Fruit fly (Drosophila melanogaster) whole organism, embryonic: ENCODE data around the gene CG31548.

Experiments
- Adf1 ChIP-seq: fragments of 200-800 bp; sonication (Bioruptor generic); IDR thresholded peaks from 2 replicates; pipeline ENCODE4 v1.3.6; 2022; ENCODE audit warnings: missing biosample characterization, missing genetic modification characterization
- C15 ChIP-seq: fragments of 200-800 bp; sonication (Bioruptor generic); IDR thresholded peaks from 3 replicates; pipeline ENCODE4 v1.3.6; 2022; ENCODE audit warnings: missing biosample characterization, missing genetic modification characterization
- CG1024 ChIP-seq: fragments of 200-800 bp; sonication (Bioruptor generic); IDR thresholded peaks from 2 replicates; pipeline ENCODE4 v1.3.6; 2022; ENCODE audit warnings: missing biosample characterization, missing genetic modification characterization
- CG10565 ChIP-seq: fragments of 200-800 bp; sonication (Bioruptor generic); optimal IDR thresholded peaks from 3 replicates; lab custom pipeline; 2016; ENCODE audit warnings: missing biosample characterization, mild to moderate bottlenecking, missing genetic modification characterization
- CG11723 ChIP-seq: fragments of 200-800 bp; sonication (Bioruptor generic); optimal IDR thresholded peaks from 2 replicates; lab custom pipeline; 2017; ENCODE audit warnings: missing biosample characterization, mild to moderate bottlenecking, missing genetic modification characterization
- CG12391 ChIP-seq: fragments of 200-800 bp; sonication (Bioruptor generic); optimal IDR thresholded peaks from 3 replicates; lab custom pipeline; 2018; ENCODE audit warnings: missing biosample characterization, mild to moderate bottlenecking, missing genetic modification characterization, moderate library complexity
- CG12769 ChIP-seq: fragments of 200-800 bp; sonication (Bioruptor generic); optimal IDR thresholded peaks from 2 replicates; lab custom pipeline; 2019; ENCODE audit warnings: missing biosample characterization, mild to moderate bottlenecking, missing genetic modification characterization, moderate library complexity
- CG13775 ChIP-seq: fragments of 200-800 bp; sonication (Bioruptor generic); optimal IDR thresholded peaks from 3 replicates; lab custom pipeline; 2017; ENCODE audit warnings: missing biosample characterization, mild to moderate bottlenecking, missing genetic modification characterization
- CG13894 ChIP-seq: fragments of 200-800 bp; sonication (Bioruptor generic); optimal IDR thresholded peaks from 3 replicates; lab custom pipeline; 2018; ENCODE audit warnings: missing biosample characterization, mild to moderate bottlenecking, missing genetic modification characterization, moderate library complexity
- CG1603 ChIP-seq: fragments of 200-800 bp; sonication (Bioruptor generic); optimal IDR thresholded peaks from 2 replicates; lab custom pipeline; 2019; ENCODE audit warnings: missing biosample characterization, mild to moderate bottlenecking, missing genetic modification characterization, moderate library complexity
- CG17328 ChIP-seq: fragments of 200-800 bp; sonication (Bioruptor generic); IDR thresholded peaks from 2 replicates; pipeline ENCODE4 v1.3.6; 2022; ENCODE audit warnings: missing biosample characterization, missing genetic modification characterization
- CG17385 ChIP-seq: fragments of 200-800 bp; sonication (Bioruptor generic); optimal IDR thresholded peaks from 3 replicates; lab custom pipeline; 2018; ENCODE audit warnings: missing biosample characterization, mild to moderate bottlenecking, missing genetic modification characterization
- CG30020 ChIP-seq: fragments of 200-800 bp; optimal IDR thresholded peaks from 2 replicates; lab custom pipeline; 2019; ENCODE audit warnings: missing biosample characterization, mild to moderate bottlenecking, missing genetic modification characterization, moderate library complexity
- CG31441 ChIP-seq: fragments of 200-800 bp; sonication (Bioruptor generic); IDR thresholded peaks from 2 replicates; pipeline ENCODE4 v1.3.6; 2022; ENCODE audit warnings: missing biosample characterization, missing genetic modification characterization
- CG32532 ChIP-seq: fragments of 200-800 bp; sonication (Bioruptor generic); IDR thresholded peaks from 2 replicates; pipeline ENCODE4 v1.3.6; 2022; ENCODE audit warnings: missing biosample characterization, missing genetic modification characterization
- CG3995 ChIP-seq: fragments of 200-800 bp; sonication (Bioruptor generic); optimal IDR thresholded peaks from 3 replicates; lab custom pipeline; 2016; ENCODE audit warnings: missing biosample characterization, missing genetic modification characterization
- CG4282 ChIP-seq: fragments of 200-800 bp; sonication (Bioruptor generic); optimal IDR thresholded peaks from 2 replicates; lab custom pipeline; 2016; ENCODE audit warnings: missing biosample characterization, missing genetic modification characterization
- CG4328 ChIP-seq: fragments of 200-800 bp; sonication (Bioruptor generic); optimal IDR thresholded peaks from 3 replicates; lab custom pipeline; 2017; ENCODE audit warnings: missing biosample characterization, missing genetic modification reagents, missing genetic modification characterization
- D ChIP-seq, 2 experiments: fragments of 200-800 bp in 1 of 2; fragments of >200 bp in 1 of 2; sonication (Bioruptor generic) in 1 of 2; optimal IDR thresholded peaks; 2 replicates in 1 of 2; 3 replicates in 1 of 2; lab custom pipeline; 2017; ENCODE audit warnings: mild to moderate bottlenecking in 1 of 2, missing biosample characterization in 1 of 2, missing genetic modification characterization in 1 of 2, missing genetic modification reagents in 1 of 2
- Dbx ChIP-seq: fragments of 200-800 bp; sonication (Bioruptor generic); IDR thresholded peaks from 3 replicates; pipeline ENCODE4 v1.3.6; 2022; ENCODE audit warnings: missing biosample characterization, missing genetic modification characterization
- Dip3 ChIP-seq: fragments of 200-800 bp; sonication (Bioruptor generic); optimal IDR thresholded peaks from 3 replicates; lab custom pipeline; 2016; ENCODE audit warnings: missing biosample characterization, missing genetic modification characterization
- Ets97D ChIP-seq: fragments of 200-800 bp; sonication (Bioruptor generic); optimal IDR thresholded peaks from 3 replicates; lab custom pipeline; 2016; ENCODE audit warnings: missing biosample characterization, missing genetic modification characterization
- Gsc ChIP-seq: fragments of 200-800 bp; sonication (Bioruptor generic); IDR thresholded peaks from 2 replicates; pipeline ENCODE4 v1.3.6; 2022; ENCODE audit warnings: missing biosample characterization, missing genetic modification characterization
- Gug ChIP-seq: fragments of 200-800 bp; sonication (Bioruptor generic); IDR thresholded peaks from 4 replicates; pipeline ENCODE4 v1.3.6; 2022; ENCODE audit warnings: missing biosample characterization, missing genetic modification characterization
- HHEX ChIP-seq: fragments of 200-800 bp; sonication (Bioruptor generic); optimal IDR thresholded peaks from 3 replicates; lab custom pipeline; 2017; ENCODE audit warnings: missing biosample characterization, mild to moderate bottlenecking, missing genetic modification characterization, missing genetic modification reagents
- MESR4 ChIP-seq: fragments of 200-800 bp; sonication (Bioruptor generic); optimal IDR thresholded peaks from 2 replicates; lab custom pipeline; 2018; ENCODE audit warnings: missing biosample characterization, mild to moderate bottlenecking, missing genetic modification characterization, moderate library complexity
- Med ChIP-seq: fragments of 200-800 bp; sonication (Bioruptor generic); peaks from one replicate; lab custom pipeline; 2016; ENCODE audit warnings: missing biosample characterization, missing genetic modification characterization, mild to moderate bottlenecking, inconsistent platforms, moderate library complexity
- Nf-YB ChIP-seq: fragments of 200-800 bp; sonication (Bioruptor generic); optimal IDR thresholded peaks from 3 replicates; lab custom pipeline; 2019; ENCODE audit warnings: missing biosample characterization, mild to moderate bottlenecking, missing genetic modification characterization, moderate library complexity
- Sox100B ChIP-seq: fragments of 200-800 bp; sonication (Bioruptor generic); optimal IDR thresholded peaks from 3 replicates; lab custom pipeline; 2018; ENCODE audit warnings: missing biosample characterization, mild to moderate bottlenecking, missing genetic modification characterization
- Vsx1 ChIP-seq: fragments of 200-800 bp; sonication (Bioruptor generic); optimal IDR thresholded peaks from 2 replicates; lab custom pipeline; 2017; ENCODE audit warnings: missing biosample characterization, mild to moderate bottlenecking, missing genetic modification characterization, missing genetic modification reagents
- ato ChIP-seq: fragments of 200-800 bp; sonication (Bioruptor generic); IDR thresholded peaks from 2 replicates; pipeline ENCODE4 v1.3.6; 2022; ENCODE audit warnings: missing biosample characterization, missing genetic modification characterization; ENCODE audit not compliant: partially characterized antibody
- corto ChIP-seq: fragments of 200-800 bp; sonication (Bioruptor generic); optimal IDR thresholded peaks from 2 replicates; lab custom pipeline; 2016; ENCODE audit warnings: missing biosample characterization, mild to moderate bottlenecking, missing genetic modification characterization, moderate library complexity
- danr ChIP-seq: fragments of 200-800 bp; sonication (Bioruptor generic); IDR thresholded peaks from 2 replicates; pipeline ENCODE4 v1.3.6; 2022; ENCODE audit warnings: missing biosample characterization, missing genetic modification characterization
- dm ChIP-seq: fragments of 200-800 bp; sonication (Bioruptor generic); optimal IDR thresholded peaks from 3 replicates; lab custom pipeline; 2016; ENCODE audit warnings: missing biosample characterization, missing genetic modification characterization
- emc ChIP-seq: fragments of 200-800 bp; sonication (Bioruptor generic); optimal IDR thresholded peaks from 2 replicates; lab custom pipeline; 2016; ENCODE audit warnings: missing biosample characterization, missing genetic modification characterization
- ems ChIP-seq: fragments of 200-800 bp; sonication (Bioruptor generic); optimal IDR thresholded peaks from 3 replicates; lab custom pipeline; 2016; ENCODE audit warnings: missing biosample characterization, missing genetic modification characterization
- gcm ChIP-seq: fragments of 200-800 bp; sonication (Bioruptor generic); optimal IDR thresholded peaks from 2 replicates; lab custom pipeline; 2019; ENCODE audit warnings: missing biosample characterization, mild to moderate bottlenecking, missing genetic modification characterization, moderate library complexity
- gcm2 ChIP-seq: fragments of 200-800 bp; sonication (Bioruptor generic); optimal IDR thresholded peaks from 2 replicates; lab custom pipeline; 2016; ENCODE audit warnings: missing biosample characterization, missing genetic modification characterization
- gro ChIP-seq: fragments of 200-800 bp; sonication (Bioruptor generic); optimal IDR thresholded peaks from 2 replicates; lab custom pipeline; 2016; ENCODE audit warnings: missing biosample characterization, missing genetic modification characterization
- gsb ChIP-seq: fragments of 200-800 bp; sonication (Bioruptor generic); IDR thresholded peaks from 2 replicates; pipeline ENCODE4 v1.3.6; 2022; ENCODE audit warnings: missing biosample characterization, missing genetic modification characterization
- kah ChIP-seq: fragments of 200-800 bp; sonication (Bioruptor generic); optimal IDR thresholded peaks from 2 replicates; lab custom pipeline; 2018; ENCODE audit warnings: missing biosample characterization, mild to moderate bottlenecking, missing genetic modification characterization
- lilli ChIP-seq: fragments of 200-800 bp; sonication (Bioruptor generic); optimal IDR thresholded peaks from 3 replicates; lab custom pipeline; 2016; ENCODE audit warnings: missing biosample characterization, missing genetic modification characterization
- lmd ChIP-seq: fragments of 200-800 bp; sonication (Bioruptor generic); IDR thresholded peaks from 2 replicates; pipeline ENCODE4 v1.3.6; 2022; ENCODE audit warnings: missing biosample characterization, missing genetic modification characterization
- pb ChIP-seq: fragments of 200-800 bp; sonication (Bioruptor generic); optimal IDR thresholded peaks from 3 replicates; lab custom pipeline; 2016; ENCODE audit warnings: missing biosample characterization, missing genetic modification characterization
- sc ChIP-seq, 3 experiments: fragments of >200 bp in 2 of 3; fragments of 200-800 bp in 1 of 3; sonication (Bioruptor generic) in 1 of 3; optimal IDR thresholded peaks; 2 replicates in 2 of 3; 3 replicates in 1 of 3; lab custom pipeline; 2017; ENCODE audit warnings: mild to moderate bottlenecking in 1 of 3, missing biosample characterization in 1 of 3, missing genetic modification characterization in 1 of 3, missing genetic modification reagents in 1 of 3
- sd ChIP-seq: fragments of 200-800 bp; sonication (Bioruptor generic); optimal IDR thresholded peaks from 3 replicates; lab custom pipeline; 2018; ENCODE audit warnings: missing biosample characterization, mild to moderate bottlenecking, missing genetic modification characterization, moderate library complexity
- toy ChIP-seq: fragments of 200-800 bp; sonication (Bioruptor generic); IDR thresholded peaks from 2 replicates; pipeline ENCODE4 v1.3.6; 2022; ENCODE audit warnings: missing biosample characterization, missing genetic modification characterization
- unc-4 ChIP-seq: fragments of 200-800 bp; sonication (Bioruptor generic); IDR thresholded peaks from 2 replicates; pipeline ENCODE4 v1.3.6; 2022; ENCODE audit warnings: missing biosample characterization, missing genetic modification characterization; ENCODE audit not compliant: partially characterized antibody
- zen2 ChIP-seq: fragments of 200-800 bp; sonication (Bioruptor generic); IDR thresholded peaks from 3 replicates; pipeline ENCODE4 v1.3.6; 2022; ENCODE audit warnings: missing biosample characterization, missing genetic modification characterization; ENCODE audit not compliant: partially characterized antibody

CG31548 gene

dm6 chr3R:5599521-5600360 lies 36.9 kb downstream of the CG31548 start (continued):
- TF ChIP-seq ems (no peak), lilli (GFP tag; lab: Kevin White, UChicago) (peak; percentile 10), MESR4 (no peak), Dip3 (GFP tag; lab: Kevin White, UChicago) (no peak), dm (GFP tag; lab: Kevin White, UChicago) (peak; percentile 98), CG4282 (GFP tag; lab: Kevin White, UChicago) (peak; percentile 43), ato (no peak), Vsx1 (GFP tag; lab: Kevin White, UChicago) (no peak), CG1024 (GFP tag; lab: Robert Waterston, UW) (no peak), Nf-YB (GFP tag; lab: Kevin White, UChicago) (no peak), zen2 (GFP tag; lab: Robert Waterston, UW) (no peak), CG3995 (GFP tag; lab: Kevin White, UChicago) (no peak), emc (GFP tag; lab: Kevin White, UChicago) (no peak), gcm2 (GFP tag; lab: Kevin White, UChicago) (no peak), Med (GFP tag; lab: Kevin White, UChicago) (peak; percentile 70), gro (GFP tag; lab: Kevin White, UChicago) (no peak), CG17385 (GFP tag; lab: Kevin White, UChicago) (no peak), CG10565 (GFP tag; lab: Kevin White, UChicago) (no peak), kah (GFP tag; lab: Kevin White, UChicago) (no peak), CG11723 (GFP tag; lab: Kevin White, UChicago) (no peak), sd (no peak), CG17328 (GFP tag; lab: Robert Waterston, UW) (no peak), Gsc (GFP tag; lab: Robert Waterston, UW) (no peak), unc-4 (no peak), CG13775 (GFP tag; lab: Kevin White, UChicago) (no peak), Ets97D (no peak), Dbx (GFP tag; lab: Robert Waterston, UW) (no peak), CG13894 (tag; lab: Kevin White, UChicago) (no peak), C15 (GFP tag; lab: Robert Waterston, UW) (no peak), pb (GFP tag; lab: Kevin White, UChicago) (no peak), gcm (GFP tag; lab: Kevin White, UChicago) (no peak), gsb (GFP tag; lab: Robert Waterston, UW) (no peak), lmd (GFP tag; lab: Robert Waterston, UW) (no peak), Adf1 (GFP tag; lab: Robert Waterston, UW) (no peak), Gug (GFP tag; lab: Robert Waterston, UW) (no peak), Sox100B (no peak), CG4328 (GFP tag; lab: Kevin White, UChicago) (no peak), CG12769 (peak; percentile 24), danr (GFP tag; lab: Robert Waterston, UW) (no peak), toy (GFP tag; lab: Robert Waterston, UW) (no peak), CG1603 (tag; lab: Kevin White, UChicago) (peak; percentile 22), CG31441 (GFP tag; lab: Robert Waterston, UW) (no peak), corto (GFP tag; lab: Kevin White, UChicago) (no peak), HHEX (GFP tag; lab: Kevin White, UChicago) (no peak), D (optimal IDR thresholded peaks at IDR 0.05; lab: Kevin White, UChicago) (peak; percentile 78), D (GFP tag; optimal IDR thresholded peaks at IDR 0.05; lab: Kevin White, UChicago) (no peak), CG30020 (tag; lab: Kevin White, UChicago) (peak; percentile 13), CG32532 (GFP tag; lab: Robert Waterston, UW) (no peak), sc (optimal IDR thresholded peaks at IDR 0.05; lab: Kevin White, UChicago) (no peak), sc (GFP tag; optimal IDR thresholded peaks at IDR 0.05; lab: Kevin White, UChicago) (no peak), CG12391 (tag; lab: Kevin White, UChicago) (no peak)
